Fruit fly (Drosophila melanogaster) ovary, adult (tissue): ENCODE results near the gene CG17834.

Experiments used
- CG17801 ChIP-seq: fragments of 200-800 bp; optimal IDR thresholded peaks from 2 replicates; lab custom pipeline; 2019; ENCODE audit warnings: missing biosample characterization, mild to moderate bottlenecking, missing genetic modification characterization, moderate library complexity; ENCODE audit not compliant: partially characterized antibody

Gene CG17834

dm6 chr2L:8528951-8529430 lies at the start of gene CG17834:
TSS of gene CG17834 (plus strand) at chr2L:8529141.
- no peak for TF ChIP-seq CG17801 (GFP tag; lab: Kevin White, UChicago)

- TF ChIP-seq CG17801 (GFP tag; lab: Kevin White, UChicago) = no peak
These were observed 48.1 kb upstream of the CG17834 start for dm6 chr2L:8480825-8481224.

DNA sequence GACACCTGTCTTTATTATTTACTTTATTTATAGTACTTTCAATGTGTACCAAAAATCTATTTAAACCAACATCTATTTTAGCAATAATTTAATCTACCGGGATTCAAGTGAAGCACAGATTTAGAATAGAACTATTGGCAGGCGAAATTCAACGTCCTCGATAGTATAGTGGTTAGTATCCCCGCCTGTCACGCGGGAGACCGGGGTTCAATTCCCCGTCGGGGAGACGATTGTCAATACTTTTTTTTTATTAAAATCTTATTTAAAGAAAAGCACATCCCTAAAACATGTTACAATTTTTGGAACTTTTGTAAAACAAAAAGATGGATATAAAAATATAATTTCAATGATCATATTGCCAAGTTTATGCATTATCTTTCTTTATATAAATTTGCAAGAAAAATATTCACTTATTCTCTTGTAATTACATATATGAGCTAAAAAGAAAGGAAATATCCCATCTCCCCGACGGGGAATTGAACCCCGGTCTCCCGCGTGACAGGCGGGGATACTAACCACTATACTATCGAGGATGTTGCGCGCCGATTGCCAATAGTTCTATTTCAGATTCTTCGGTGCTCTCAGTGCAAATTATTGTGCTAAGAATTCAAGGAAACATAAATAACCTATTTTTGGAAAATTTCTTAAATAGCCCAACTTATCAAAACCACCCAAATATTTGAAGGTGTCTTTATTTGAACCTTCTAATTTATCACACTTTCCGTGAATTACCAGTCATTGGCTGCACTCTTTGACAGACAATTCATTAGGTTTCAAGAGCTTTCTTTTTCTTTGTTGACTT lies 47.1 kb upstream of the CG17834 start, which contains the start of gene CG43796:
Gene CG43796 (plus strand): TSS at position 752 of the 802 bp plus-strand sequence.
- TF ChIP-seq CG17801 (GFP tag; lab: Kevin White, UChicago) = no peak

DNA sequence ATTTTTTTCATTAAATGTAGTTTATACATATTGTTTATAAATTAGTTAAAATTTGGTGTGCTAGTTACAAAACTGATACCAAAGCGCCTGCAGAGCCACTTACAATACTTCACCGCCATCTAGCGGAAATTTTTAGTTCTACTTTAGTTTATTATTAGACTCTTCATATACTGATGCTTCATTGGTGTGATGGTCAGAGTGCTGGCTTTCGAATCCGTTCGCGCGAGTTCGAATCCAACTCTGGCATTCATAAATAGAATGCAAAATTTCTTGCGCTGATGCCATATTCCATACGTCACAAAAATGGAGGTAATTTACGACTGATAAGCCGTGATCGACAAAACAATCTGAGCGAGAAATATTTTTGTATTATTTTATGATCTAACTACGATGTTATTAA lies 43.4 kb upstream of the CG17834 start:
- peak; percentile 60 for TF ChIP-seq CG17801 (GFP tag; lab: Kevin White, UChicago)

DNA sequence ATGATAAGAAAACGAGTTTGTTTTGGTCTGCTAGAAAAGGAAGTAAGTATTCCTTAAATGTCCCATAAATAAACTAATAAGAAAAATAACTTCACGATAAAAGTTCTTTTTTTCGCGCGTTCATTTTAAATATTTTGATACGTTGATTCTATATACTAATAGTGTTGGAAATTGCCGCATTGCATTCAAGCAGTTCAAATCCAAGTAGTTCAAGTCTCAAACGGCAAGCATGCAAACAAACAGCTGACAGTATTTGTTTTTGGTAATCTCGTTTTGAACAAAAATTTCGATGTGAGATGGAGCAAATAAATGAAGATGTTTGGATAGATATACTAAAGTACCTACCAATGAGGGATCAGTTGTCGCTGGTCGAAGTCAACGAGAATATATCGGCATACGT lies 40.2 kb upstream of the CG17834 start, which contains the start of gene CG13088:
Gene CG13088 (plus strand): TSS at position 247 of the 400 bp plus-strand sequence.
- peak; percentile 44 for TF ChIP-seq CG17801 (GFP tag; lab: Kevin White, UChicago)

DNA sequence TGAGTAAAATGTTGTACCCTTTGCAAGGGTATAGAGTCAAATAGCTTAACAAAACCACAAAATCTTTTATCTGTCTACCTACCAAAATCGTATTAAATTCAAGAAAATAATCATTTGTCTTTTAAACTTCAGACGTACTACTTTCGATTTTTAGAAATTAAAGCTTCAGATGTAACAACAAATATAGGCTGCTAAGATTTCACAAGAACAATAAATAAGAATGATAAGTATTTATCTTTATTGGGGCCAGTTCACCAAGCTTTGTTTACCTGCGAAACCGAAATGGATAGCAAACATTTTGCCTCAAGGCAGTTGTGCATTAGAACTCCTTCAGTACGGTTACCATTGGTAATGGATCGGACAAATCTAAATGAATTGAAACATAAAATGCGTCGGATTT lies 38.5 kb upstream of the CG17834 start, which contains the start of gene CG43400:
Gene CG43400 (plus strand): TSS at position 301 of the 400 bp plus-strand sequence.
- no peak for TF ChIP-seq CG17801 (GFP tag; lab: Kevin White, UChicago)

DNA sequence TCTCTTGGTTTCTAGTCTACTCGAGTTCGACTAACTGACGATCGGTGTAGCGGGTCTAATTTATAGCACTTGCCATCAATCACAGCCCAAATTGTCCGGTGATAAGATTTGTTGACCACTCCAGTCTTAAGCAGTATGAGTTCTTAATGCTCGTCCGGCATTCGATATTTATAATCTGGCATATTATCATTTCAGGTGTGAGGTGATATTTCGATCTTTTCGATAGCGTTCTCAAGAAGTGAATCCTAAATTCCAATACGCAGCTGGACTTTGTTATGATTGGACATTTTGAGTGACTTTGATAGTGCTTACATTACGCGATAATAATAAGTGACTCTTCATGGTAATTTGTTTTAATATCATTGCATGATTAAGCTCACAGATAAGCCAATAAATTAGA lies 32.7 kb upstream of the CG17834 start, which contains the start of gene Bace:
Gene Bace (minus strand): TSS at position 39 of the 400 bp plus-strand sequence.
- no peak for TF ChIP-seq CG17801 (GFP tag; lab: Kevin White, UChicago)

dm6 chr2L:8506729-8507128 lies 22.2 kb upstream of the CG17834 start, which contains the start of gene Dh31:
TSS of gene Dh31 (minus strand) at chr2L:8506845.
- TF ChIP-seq CG17801 (GFP tag; lab: Kevin White, UChicago) = no peak

DNA sequence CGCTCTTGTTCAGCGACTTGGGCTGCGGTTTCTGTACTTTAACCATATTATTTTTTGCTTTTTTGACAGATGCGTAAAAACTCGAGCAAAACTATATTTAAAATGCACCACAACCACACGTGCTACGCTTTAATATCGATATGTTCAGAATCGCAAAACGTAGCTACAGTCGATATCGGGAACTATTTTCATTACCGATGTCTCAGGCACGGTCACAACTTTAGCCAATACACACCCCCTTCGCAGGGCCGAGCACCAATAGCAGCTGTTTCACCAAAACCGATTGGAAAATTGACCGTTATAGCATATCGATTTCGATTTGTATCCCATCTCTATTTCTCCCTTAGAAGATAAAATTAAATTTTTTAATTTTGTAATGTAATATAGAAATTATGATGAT lies 17.2 kb upstream of the CG17834 start, which contains the start of gene CG13096:
Gene CG13096 (minus strand): TSS at position 144 of the 400 bp plus-strand sequence.
- TF ChIP-seq CG17801 (GFP tag; lab: Kevin White, UChicago) = no peak

DNA sequence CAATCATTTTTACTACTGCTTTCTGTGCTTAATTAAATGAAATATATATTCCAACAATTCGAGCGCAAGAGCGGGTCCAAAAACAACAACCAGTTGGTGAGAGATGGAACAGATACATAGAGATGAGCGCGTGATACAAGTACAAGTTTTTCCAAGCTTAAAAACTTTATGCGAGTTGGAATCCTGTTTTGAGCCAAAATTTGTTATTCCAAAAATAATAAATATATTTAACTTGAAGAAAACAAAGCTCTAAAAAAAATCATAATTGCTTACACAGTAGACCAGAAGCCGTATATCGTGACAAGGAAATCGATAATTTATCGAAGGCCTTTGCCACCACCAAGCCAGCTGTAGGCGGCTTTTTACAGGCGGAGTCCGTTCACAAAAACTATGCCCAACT lies 14.2 kb upstream of the CG17834 start, which contains the start of the genes CG13097 and PIG-U:
Gene CG13097 (minus strand): TSS at position 121 of the 400 bp plus-strand sequence.
Gene PIG-U (plus strand): TSS at position 349 of the 400 bp plus-strand sequence.
- peak; percentile 91 for TF ChIP-seq CG17801 (GFP tag; lab: Kevin White, UChicago)

DNA sequence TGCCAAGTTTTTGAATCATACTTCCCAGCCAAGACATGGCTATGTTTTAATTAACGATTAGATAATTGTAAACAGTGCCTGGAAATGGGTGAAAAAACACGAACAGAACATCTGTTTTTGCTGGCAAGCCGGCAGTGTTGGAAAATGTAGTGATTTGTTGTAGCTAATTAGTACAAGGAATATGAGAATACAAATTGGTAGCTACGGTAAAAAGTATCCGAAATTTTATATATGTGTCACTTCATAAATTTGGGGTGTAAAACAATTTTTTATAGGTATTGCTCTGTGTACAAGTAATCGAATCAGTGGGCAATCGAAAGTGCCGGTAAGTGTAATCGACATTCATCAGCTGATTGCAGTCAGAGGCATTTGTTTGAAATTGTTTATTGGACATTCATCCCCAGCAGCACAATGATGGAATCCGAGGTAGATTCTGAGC lies 11.7 kb upstream of the CG17834 start, which contains the start of the genes mRpL51 and Uba4:
Gene mRpL51 (minus strand): TSS at position 125 of the 439 bp plus-strand sequence.
Gene Uba4 (plus strand): TSS at position 156 of the 439 bp plus-strand sequence.
- TF ChIP-seq CG17801 (GFP tag; lab: Kevin White, UChicago) = peak; percentile 53

DNA sequence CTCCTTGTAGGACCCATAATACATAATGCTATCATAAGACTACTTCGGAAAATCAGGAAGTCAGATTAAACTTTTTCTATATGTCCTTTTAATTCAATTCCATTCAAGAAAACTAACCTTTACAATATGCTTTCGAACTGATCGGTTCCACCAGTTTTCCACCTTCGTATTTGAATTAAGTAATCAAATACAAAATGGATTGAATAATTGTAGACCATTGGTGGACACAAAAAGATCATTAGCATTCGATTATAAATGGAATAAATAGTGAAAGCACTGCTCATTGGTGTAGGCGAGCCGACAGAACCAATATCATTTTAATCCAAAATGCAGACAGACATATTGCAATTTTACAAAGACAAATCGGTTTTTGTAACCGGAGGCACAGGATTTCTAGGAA lies 9.6 kb upstream of the CG17834 start, which contains the start of gene Sgp:
Gene Sgp (plus strand): TSS at position 301 of the 400 bp plus-strand sequence.
- TF ChIP-seq CG17801 (GFP tag; lab: Kevin White, UChicago) = no peak

DNA sequence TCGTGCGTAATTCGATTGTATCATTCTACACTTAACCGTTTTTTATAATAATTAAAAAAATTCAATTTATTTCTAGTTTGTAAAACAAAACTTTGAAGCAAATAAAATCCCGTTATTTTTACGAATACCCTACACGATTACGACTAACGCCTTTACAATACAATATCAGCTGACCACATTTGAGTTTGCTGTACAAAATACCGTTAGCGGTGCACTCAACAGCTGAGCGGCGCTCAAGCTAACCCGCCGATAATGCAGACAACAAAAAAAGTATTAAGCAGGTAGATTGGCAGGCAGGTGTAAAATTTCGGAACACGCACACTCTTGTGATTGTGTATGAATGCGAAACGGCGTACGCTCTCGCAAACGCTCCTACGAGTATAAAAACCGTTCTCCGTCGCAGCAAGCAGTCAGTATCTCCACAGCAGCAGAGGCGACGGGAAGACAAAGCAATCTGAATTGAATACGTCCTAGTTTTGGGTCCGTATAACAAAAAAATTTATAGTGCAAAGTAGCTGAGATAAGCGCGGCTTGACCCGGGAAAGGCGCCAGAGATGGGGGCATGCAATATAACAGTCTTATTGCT lies 7.1 kb upstream of the CG17834 start, which contains the start of gene Acer:
Gene Acer (plus strand): TSS at position 210 of the 586 bp plus-strand sequence.
- TF ChIP-seq CG17801 (GFP tag; lab: Kevin White, UChicago) = peak; percentile 46

DNA sequence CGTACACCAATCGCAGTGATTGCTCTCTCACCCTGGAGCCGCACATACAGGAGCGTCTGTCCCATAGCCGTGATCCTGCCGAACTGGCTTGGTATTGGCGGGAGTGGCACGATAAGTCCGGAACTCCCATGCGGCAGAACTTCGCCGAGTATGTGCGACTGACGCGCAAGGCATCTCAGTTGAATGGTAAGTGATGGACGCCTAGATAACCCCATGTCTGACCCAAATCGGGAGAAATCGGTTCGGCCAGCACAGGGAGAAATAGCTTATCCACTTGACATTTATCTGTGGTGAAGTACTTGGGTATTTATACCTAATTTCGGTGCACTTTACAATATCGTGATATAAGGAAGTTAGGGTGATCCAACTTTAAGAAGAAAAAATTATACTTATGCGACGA lies 6.2 kb upstream of the CG17834 start:
- no peak for TF ChIP-seq CG17801 (GFP tag; lab: Kevin White, UChicago)

DNA sequence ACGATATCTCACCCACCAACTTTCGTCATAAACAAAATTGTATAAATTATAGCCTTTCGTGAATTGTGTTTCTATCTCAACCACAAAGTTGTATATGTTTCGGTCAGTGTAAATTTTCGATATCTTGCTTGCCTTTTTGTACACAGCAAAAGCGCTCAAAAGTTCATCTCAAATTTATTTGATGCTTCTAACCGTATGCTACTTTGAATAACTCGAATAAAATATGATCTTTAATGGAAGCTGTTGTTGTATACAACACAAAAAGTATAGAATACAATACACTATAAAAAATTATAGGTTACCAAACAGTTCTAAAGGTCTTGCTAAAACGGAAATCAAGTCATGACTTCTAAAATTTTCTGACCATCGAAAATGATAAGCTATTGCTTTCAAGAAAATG lies 3.9 kb upstream of the CG17834 start:
- TF ChIP-seq CG17801 (GFP tag; lab: Kevin White, UChicago) = no peak
